Fruit fly (Drosophila melanogaster): ENCODE data around the gene Gale.

Gene Gale

dm6 chr3L:607551-608314, 40.6 kb upstream of the Gale start:
- no peak for TF ChIP-seq CG6163 (GFP tag; IDR thresholded peaks at IDR 0.05)
- TF ChIP-seq esn (GFP tag; optimal IDR thresholded peaks at IDR 0.05), result no peak
- TF ChIP-seq CG8119 (GFP tag; IDR thresholded peaks at IDR 0.05), result no peak
- TF ChIP-seq Lpt (GFP tag; optimal IDR thresholded peaks at IDR 0.05), result no peak
- no peak for TF ChIP-seq CG8632 (GFP tag; optimal IDR thresholded peaks at IDR 0.05)
- TF ChIP-seq net (GFP tag; optimal IDR thresholded peaks at IDR 0.05), result no peak
- TF ChIP-seq CG1621 (tag; optimal IDR thresholded peaks at IDR 0.05), result no peak
- TF ChIP-seq acj6 (GFP tag; optimal IDR thresholded peaks at IDR 0.05), result no peak
- peak; percentile 64 for TF ChIP-seq Eip78C (GFP tag)
- TF ChIP-seq CG11294 (GFP tag; IDR thresholded peaks at IDR 0.05), result 0 out of 2 replicates have a peak, but pooled peaks have one; percentile 9
- no peak for TF ChIP-seq fd59A (GFP tag; optimal IDR thresholded peaks at IDR 0.05)
- no peak for TF ChIP-seq Sox15 (GFP tag; optimal IDR thresholded peaks at IDR 0.05)
- TF ChIP-seq Eip93F (GFP tag; optimal IDR thresholded peaks at IDR 0.05), result no peak
- no peak for TF ChIP-seq achi (GFP tag; optimal IDR thresholded peaks at IDR 0.05)
- TF ChIP-seq CG15336 (GFP tag; IDR thresholded peaks at IDR 0.05), result no peak
- TF ChIP-seq CG9139 (GFP tag; optimal IDR thresholded peaks at IDR 0.05), result no peak

DNA sequence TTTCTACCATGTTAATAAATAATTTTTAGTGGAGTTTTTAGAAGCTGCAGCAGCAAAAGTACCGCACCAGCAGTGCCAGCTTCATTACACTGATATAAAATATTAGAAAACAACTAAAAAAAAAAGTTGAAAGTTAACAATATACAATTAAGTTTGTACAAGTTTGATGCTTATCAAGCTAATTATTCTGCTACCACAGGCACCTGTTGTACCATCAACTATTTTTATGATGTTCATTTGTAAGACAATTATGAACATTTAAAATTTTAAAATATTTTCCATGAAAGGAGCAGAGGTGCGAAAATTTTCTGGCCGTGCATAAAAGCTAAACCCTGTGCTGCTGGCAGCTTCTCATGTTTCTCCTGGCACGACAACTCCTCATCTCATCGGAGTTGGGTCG, 40.0 kb upstream of the Gale start:
- TF ChIP-seq Eip75B (GFP tag; optimal IDR thresholded peaks at IDR 0.05), result peak; percentile 80
- peak; percentile 53 for TF ChIP-seq Blimp-1 (GFP tag; optimal IDR thresholded peaks at IDR 0.05)
- TF ChIP-seq CG6792 (GFP tag; optimal IDR thresholded peaks at IDR 0.05), result peak; percentile 70
- peak; percentile 73 for TF ChIP-seq Eip93F (GFP tag; optimal IDR thresholded peaks at IDR 0.05)
- no peak for TF ChIP-seq CG1621 (tag; optimal IDR thresholded peaks at IDR 0.05)
- TF ChIP-seq esn (GFP tag; optimal IDR thresholded peaks at IDR 0.05), result peak; percentile 93
- TF ChIP-seq CG8119 (GFP tag; IDR thresholded peaks at IDR 0.05), result peak; percentile 82
- TF ChIP-seq pdm3 (GFP tag; optimal IDR thresholded peaks at IDR 0.05), result peak; percentile 80
- peak in 1 of 2 experiments; percentile 74 for TF ChIP-seq salr (GFP tag; optimal IDR thresholded peaks at IDR 0.05)
- peak; percentile 95 for TF ChIP-seq Eip78C (GFP tag)
- TF ChIP-seq fd85E (GFP tag; optimal IDR thresholded peaks at IDR 0.05), result peak; percentile 56
- peak; percentile 78 for TF ChIP-seq CG6276 (GFP tag; optimal IDR thresholded peaks at IDR 0.05)
- no peak for TF ChIP-seq Hr38 (GFP tag; optimal IDR thresholded peaks at IDR 0.05)
- peak; percentile 33 for TF ChIP-seq CG7368 (GFP tag; optimal IDR thresholded peaks at IDR 0.05)
- TF ChIP-seq net (GFP tag; optimal IDR thresholded peaks at IDR 0.05), result peak; percentile 73
- TF ChIP-seq acj6 (GFP tag; optimal IDR thresholded peaks at IDR 0.05), result peak; percentile 77
- no peak for TF ChIP-seq CG9139 (GFP tag; optimal IDR thresholded peaks at IDR 0.05)
- peak; percentile 82 for TF ChIP-seq CG6854 (GFP tag; optimal IDR thresholded peaks at IDR 0.05)
- TF ChIP-seq CG8319 (GFP tag; optimal IDR thresholded peaks at IDR 0.05), result peak; percentile 38
- peak; percentile 88 for TF ChIP-seq vri (GFP tag; optimal IDR thresholded peaks at IDR 0.05)
- TF ChIP-seq lz (GFP tag; optimal IDR thresholded peaks at IDR 0.05), result peak; percentile 89
- TF ChIP-seq achi (GFP tag; optimal IDR thresholded peaks at IDR 0.05), result peak; percentile 77
- TF ChIP-seq CG10669 (GFP tag; optimal IDR thresholded peaks at IDR 0.05), result peak; percentile 64
- TF ChIP-seq CG3032 (tag; optimal IDR thresholded peaks at IDR 0.05), result peak; percentile 57
- TF ChIP-seq cyc (GFP tag; optimal IDR thresholded peaks at IDR 0.05), result peak; percentile 88
- TF ChIP-seq Smox (GFP tag; optimal IDR thresholded peaks at IDR 0.05), result peak; percentile 89
- TF ChIP-seq fd59A (GFP tag; optimal IDR thresholded peaks at IDR 0.05), result peak; percentile 45
- peak; percentile 82 for TF ChIP-seq CG6808 (GFP tag; optimal IDR thresholded peaks at IDR 0.05)
- peak; percentile 8 for TF ChIP-seq Lpt (GFP tag; optimal IDR thresholded peaks at IDR 0.05)
- TF ChIP-seq CG11902 (GFP tag; optimal IDR thresholded peaks at IDR 0.05), result peak; percentile 68
- peak; percentile 59 for TF ChIP-seq dsx (GFP tag; optimal IDR thresholded peaks at IDR 0.05; ENCODE audit: poor library complexity, severe bottlenecking)
- TF ChIP-seq Gug (GFP tag; IDR thresholded peaks at IDR 0.05), result peak; percentile 47; the same call in 1 of the 2 replicates
- peak; percentile 48 to 70 for TF ChIP-seq ss (GFP tag; optimal IDR thresholded peaks at IDR 0.05)
- peak; percentile 87 for TF ChIP-seq Hr39 (GFP tag; optimal IDR thresholded peaks at IDR 0.05)
- peak; percentile 88 for TF ChIP-seq CG31627 (GFP tag; optimal IDR thresholded peaks at IDR 0.05)
- TF ChIP-seq CG11294 (GFP tag; IDR thresholded peaks at IDR 0.05), result no peak
- peak; percentile 95 for TF ChIP-seq svp (GFP tag)
- TF ChIP-seq Ets96B (tag; optimal IDR thresholded peaks at IDR 0.05), result peak; percentile 61
- peak; percentile 44 for TF ChIP-seq CG16779 (tag; optimal IDR thresholded peaks at IDR 0.05)
- peak; percentile 92 for TF ChIP-seq topi (GFP tag; optimal IDR thresholded peaks at IDR 0.05)
- TF ChIP-seq eg (GFP tag; IDR thresholded peaks at IDR 0.05), result peak; percentile 55
- TF ChIP-seq CG32006 (GFP tag; optimal IDR thresholded peaks at IDR 0.05), result peak; percentile 91
- TF ChIP-seq CG4318 (GFP tag; optimal IDR thresholded peaks at IDR 0.05), result peak; percentile 77

Data from whole organism, prepupa.